Fruit fly (Drosophila melanogaster) whole organism, embryonic: ENCODE results near the gene Rh4.

Source experiments
- Aef1 ChIP-seq: fragments of 200-800 bp; sonication (Bioruptor generic); IDR thresholded peaks from 3 replicates; pipeline ENCODE4 v1.3.6; 2022; ENCODE audit warnings: missing biosample characterization, missing genetic modification characterization
- CG11085 ChIP-seq: fragments of 200-800 bp; sonication (Bioruptor generic); IDR thresholded peaks from 2 replicates; pipeline ENCODE4 v1.3.6; 2022; ENCODE audit warnings: missing biosample characterization, missing genetic modification characterization
- CG12391 ChIP-seq: fragments of 200-800 bp; sonication (Bioruptor generic); optimal IDR thresholded peaks from 3 replicates; lab custom pipeline; 2018; ENCODE audit warnings: missing biosample characterization, mild to moderate bottlenecking, missing genetic modification characterization, moderate library complexity
- CG12659 ChIP-seq: fragments of 200-800 bp; sonication (Bioruptor generic); optimal IDR thresholded peaks from 3 replicates; lab custom pipeline; 2017; ENCODE audit warnings: mild to moderate bottlenecking, missing biosample characterization, missing genetic modification reagents, missing genetic modification characterization
- CG13287 ChIP-seq: fragments of 200-800 bp; sonication (Bioruptor generic); IDR thresholded peaks from 2 replicates; pipeline ENCODE4 v1.3.6; 2022; ENCODE audit warnings: missing biosample characterization, missing genetic modification characterization; ENCODE audit not compliant: partially characterized antibody
- CG13424 ChIP-seq: fragments of 200-800 bp; sonication (Bioruptor generic); optimal IDR thresholded peaks from 2 replicates; lab custom pipeline; 2019; ENCODE audit warnings: missing biosample characterization, mild to moderate bottlenecking, missing genetic modification characterization, moderate library complexity
- CG13624 ChIP-seq: fragments of 200-800 bp; sonication (Bioruptor generic); optimal IDR thresholded peaks from 2 replicates; lab custom pipeline; 2016; ENCODE audit warnings: missing biosample characterization, missing genetic modification characterization
- CG14441 ChIP-seq: fragments of 200-800 bp; sonication (Bioruptor generic); IDR thresholded peaks from 2 replicates; pipeline ENCODE4 v1.3.6; 2022; ENCODE audit warnings: missing biosample characterization, missing genetic modification characterization
- CG14710 ChIP-seq: fragments of 200-800 bp; sonication (Bioruptor generic); optimal IDR thresholded peaks from 3 replicates; lab custom pipeline; 2019; ENCODE audit warnings: missing biosample characterization, mild to moderate bottlenecking, missing genetic modification characterization, moderate library complexity
- CG14860 ChIP-seq: fragments of 200-800 bp; sonication (Bioruptor generic); IDR thresholded peaks from 3 replicates; pipeline ENCODE4 v1.3.6; 2022; ENCODE audit warnings: missing biosample characterization, missing genetic modification characterization; ENCODE audit not compliant: partially characterized antibody
- CG2116 ChIP-seq: fragments of 200-800 bp; sonication (Bioruptor generic); optimal IDR thresholded peaks from 3 replicates; lab custom pipeline; 2018; ENCODE audit warnings: missing biosample characterization, mild to moderate bottlenecking, missing genetic modification characterization
- CG2875 ChIP-seq: fragments of 200-800 bp; sonication (Bioruptor generic); optimal IDR thresholded peaks from 2 replicates; lab custom pipeline; 2017; ENCODE audit warnings: missing biosample characterization, mild to moderate bottlenecking, missing genetic modification characterization, missing genetic modification reagents
- CG30403 ChIP-seq: fragments of 200-800 bp; sonication (Bioruptor generic); optimal IDR thresholded peaks from 3 replicates; lab custom pipeline; 2016; ENCODE audit warnings: missing biosample characterization, missing genetic modification characterization
- CG4360 ChIP-seq: fragments of 200-800 bp; sonication (Bioruptor generic); IDR thresholded peaks from 2 replicates; pipeline ENCODE4 v1.3.6; 2022; ENCODE audit warnings: missing biosample characterization, missing genetic modification characterization
- CG4820 ChIP-seq: fragments of 200-800 bp; sonication (Bioruptor generic); optimal IDR thresholded peaks from 3 replicates; lab custom pipeline; 2016; ENCODE audit warnings: missing biosample characterization, missing genetic modification characterization
- CG6272 ChIP-seq: fragments of 200-800 bp; sonication (Bioruptor generic); IDR thresholded peaks from 2 replicates; pipeline ENCODE4 v1.3.6; 2022; ENCODE audit warnings: missing biosample characterization, missing genetic modification characterization
- CG6683 ChIP-seq: fragments of 200-800 bp; sonication (Bioruptor generic); optimal IDR thresholded peaks from 2 replicates; lab custom pipeline; 2017; ENCODE audit warnings: missing biosample characterization, mild to moderate bottlenecking, missing genetic modification characterization, missing genetic modification reagents
- CG6813 ChIP-seq: fragments of 200-800 bp; sonication (Bioruptor generic); optimal IDR thresholded peaks from 2 replicates; lab custom pipeline; 2017; ENCODE audit warnings: missing biosample characterization, missing genetic modification characterization, mild to moderate bottlenecking, moderate library complexity, missing genetic modification reagents
- CG7839 ChIP-seq: fragments of 200-800 bp; sonication (Bioruptor generic); optimal IDR thresholded peaks from 3 replicates; lab custom pipeline; 2018; ENCODE audit warnings: missing biosample characterization, mild to moderate bottlenecking, missing genetic modification characterization, moderate library complexity
- CG9215 ChIP-seq: fragments of 200-800 bp; sonication (Bioruptor generic); IDR thresholded peaks from 2 replicates; pipeline ENCODE4 v1.3.6; 2022; ENCODE audit warnings: missing biosample characterization, missing genetic modification characterization
- CG9932 ChIP-seq: fragments of 200-800 bp; sonication (Bioruptor generic); IDR thresholded peaks from 2 replicates; pipeline ENCODE4 v1.3.6; 2022; ENCODE audit warnings: missing biosample characterization, missing genetic modification characterization
- CrebB ChIP-seq: fragments of 200-800 bp; sonication (Bioruptor generic); optimal IDR thresholded peaks from 3 replicates; lab custom pipeline; 2018; ENCODE audit warnings: missing biosample characterization, mild to moderate bottlenecking, missing genetic modification characterization
- Deaf1 ChIP-seq: fragments of 200-800 bp; optimal IDR thresholded peaks from 3 replicates; lab custom pipeline; 2019; ENCODE audit warnings: missing biosample characterization, mild to moderate bottlenecking, missing genetic modification characterization, moderate library complexity
- Eip74EF ChIP-seq, 2 experiments: fragments of 200-800 bp in 1 of 2; fragments of >200 bp in 1 of 2; sonication (Bioruptor generic) in 1 of 2; optimal IDR thresholded peaks; 2 replicates each; lab custom pipeline; 2017 to 2019; ENCODE audit warnings: missing biosample characterization in 2 of 2, missing genetic modification characterization in 2 of 2, mild to moderate bottlenecking in 1 of 2, moderate library complexity in 1 of 2
- Fer1 ChIP-seq: fragments of 200-800 bp; sonication (Bioruptor generic); optimal IDR thresholded peaks from 2 replicates; lab custom pipeline; 2017; ENCODE audit warnings: missing biosample characterization, mild to moderate bottlenecking, missing genetic modification characterization
- Gsc ChIP-seq: fragments of 200-800 bp; sonication (Bioruptor generic); IDR thresholded peaks from 2 replicates; pipeline ENCODE4 v1.3.6; 2022; ENCODE audit warnings: missing biosample characterization, missing genetic modification characterization
- HLH4C ChIP-seq: fragments of 200-800 bp; sonication (Bioruptor generic); IDR thresholded peaks from 3 replicates; pipeline ENCODE4 v1.3.6; 2022; ENCODE audit warnings: missing biosample characterization, missing genetic modification characterization; ENCODE audit not compliant: partially characterized antibody
- Meics ChIP-seq: fragments of 200-800 bp; sonication (Bioruptor generic); optimal IDR thresholded peaks from 2 replicates; lab custom pipeline; 2017; ENCODE audit warnings: missing biosample characterization, mild to moderate bottlenecking, missing genetic modification characterization
- PHDP ChIP-seq: fragments of 200-800 bp; sonication (Bioruptor generic); optimal IDR thresholded peaks from 3 replicates; lab custom pipeline; 2018; ENCODE audit warnings: missing biosample characterization, mild to moderate bottlenecking, missing genetic modification characterization, moderate library complexity
- Rx ChIP-seq: fragments of 200-800 bp; sonication (Bioruptor generic); IDR thresholded peaks from 2 replicates; pipeline ENCODE4 v1.3.6; 2022; ENCODE audit warnings: missing biosample characterization, missing genetic modification characterization
- Taf1 ChIP-seq: fragments of 200-800 bp; sonication (Bioruptor generic); IDR thresholded peaks from 2 replicates; pipeline ENCODE4 v1.3.6; 2022; ENCODE audit warnings: missing biosample characterization, missing genetic modification characterization
- Usf ChIP-seq: fragments of 200-800 bp; sonication (Bioruptor generic); optimal IDR thresholded peaks from 2 replicates; lab custom pipeline; 2017; ENCODE audit warnings: missing genotype, missing biosample characterization, missing genetic modification characterization
- amos ChIP-seq: fragments of 200-800 bp; sonication (Bioruptor generic); IDR thresholded peaks from 2 replicates; pipeline ENCODE4 v1.3.6; 2022; ENCODE audit warnings: missing biosample characterization, missing genetic modification characterization; ENCODE audit not compliant: partially characterized antibody
- ato ChIP-seq: fragments of 200-800 bp; sonication (Bioruptor generic); IDR thresholded peaks from 2 replicates; pipeline ENCODE4 v1.3.6; 2022; ENCODE audit warnings: missing biosample characterization, missing genetic modification characterization; ENCODE audit not compliant: partially characterized antibody
- bab2 ChIP-seq: fragments of 200-800 bp; sonication (Bioruptor generic); optimal IDR thresholded peaks from 2 replicates; lab custom pipeline; 2016; ENCODE audit warnings: missing biosample characterization, missing genetic modification characterization
- bcd ChIP-seq: fragments of 200-800 bp; sonication (Bioruptor generic); optimal IDR thresholded peaks from 2 replicates; lab custom pipeline; 2017; ENCODE audit warnings: missing biosample characterization, mild to moderate bottlenecking, missing genetic modification characterization
- bigmax ChIP-seq: fragments of 200-800 bp; sonication (Bioruptor generic); optimal IDR thresholded peaks from 2 replicates; lab custom pipeline; 2018; ENCODE audit warnings: missing biosample characterization, mild to moderate bottlenecking, missing genetic modification characterization
- cg ChIP-seq: fragments of 200-800 bp; sonication (Bioruptor generic); optimal IDR thresholded peaks from 3 replicates; lab custom pipeline; 2019; ENCODE audit warnings: missing biosample characterization, mild to moderate bottlenecking, missing genetic modification characterization, moderate library complexity
- corto ChIP-seq: fragments of 200-800 bp; sonication (Bioruptor generic); optimal IDR thresholded peaks from 2 replicates; lab custom pipeline; 2016; ENCODE audit warnings: missing biosample characterization, mild to moderate bottlenecking, missing genetic modification characterization, moderate library complexity
- croc ChIP-seq: fragments of 200-800 bp; sonication (Bioruptor generic); conservative IDR thresholded peaks from 3 replicates; pipeline ENCODE4 v1.3.6; 2022; ENCODE audit warnings: missing biosample characterization, missing genetic modification characterization
- dati ChIP-seq: fragments of 200-800 bp; sonication (Bioruptor generic); IDR thresholded peaks from 2 replicates; pipeline ENCODE4 v1.3.6; 2022; ENCODE audit warnings: missing biosample characterization, missing genetic modification characterization
- lilli ChIP-seq: fragments of 200-800 bp; sonication (Bioruptor generic); optimal IDR thresholded peaks from 3 replicates; lab custom pipeline; 2016; ENCODE audit warnings: missing biosample characterization, missing genetic modification characterization
- mld ChIP-seq: fragments of 200-800 bp; sonication (Bioruptor generic); IDR thresholded peaks from 3 replicates; pipeline ENCODE4 v1.3.6; 2022; ENCODE audit warnings: missing biosample characterization, missing genetic modification characterization; ENCODE audit not compliant: partially characterized antibody
- peb ChIP-seq: fragments of 200-800 bp; sonication (Bioruptor generic); IDR thresholded peaks from 2 replicates; pipeline ENCODE4 v1.3.6; 2022; ENCODE audit warnings: missing biosample characterization, missing genetic modification characterization
- schlank ChIP-seq: fragments of 200-800 bp; sonication (Bioruptor generic); optimal IDR thresholded peaks from 2 replicates; lab custom pipeline; 2018; ENCODE audit warnings: missing biosample characterization, mild to moderate bottlenecking, missing genetic modification characterization
- scrt ChIP-seq: fragments of 200-800 bp; sonication (Bioruptor generic); optimal IDR thresholded peaks from 2 replicates; lab custom pipeline; 2018; ENCODE audit warnings: missing biosample characterization, mild to moderate bottlenecking, missing genetic modification characterization, moderate library complexity
- sens ChIP-seq: fragments of 200-800 bp; sonication (Bioruptor generic); peaks from one replicate; lab custom pipeline; 2016; ENCODE audit warnings: missing biosample characterization, missing genetic modification characterization
- sim ChIP-seq: fragments of 200-800 bp; sonication (Bioruptor generic); IDR thresholded peaks from 2 replicates; pipeline ENCODE4 v1.3.6; 2022; ENCODE audit warnings: missing biosample characterization, missing genetic modification characterization
- slbo ChIP-seq: fragments of 200-800 bp; sonication (Bioruptor generic); IDR thresholded peaks from 2 replicates; pipeline ENCODE4 v1.3.6; 2022; ENCODE audit warnings: missing biosample characterization, missing genetic modification characterization
- sob ChIP-seq: fragments of 200-800 bp; sonication (Bioruptor generic); IDR thresholded peaks from 2 replicates; pipeline ENCODE4 v1.3.6; 2022; ENCODE audit warnings: missing biosample characterization, missing genetic modification characterization
- tup ChIP-seq: fragments of 200-800 bp; sonication (Bioruptor generic); optimal IDR thresholded peaks from 2 replicates; lab custom pipeline; 2016; ENCODE audit warnings: missing biosample characterization, mild to moderate bottlenecking, missing genetic modification characterization, moderate library complexity

Rh4 gene

DNA sequence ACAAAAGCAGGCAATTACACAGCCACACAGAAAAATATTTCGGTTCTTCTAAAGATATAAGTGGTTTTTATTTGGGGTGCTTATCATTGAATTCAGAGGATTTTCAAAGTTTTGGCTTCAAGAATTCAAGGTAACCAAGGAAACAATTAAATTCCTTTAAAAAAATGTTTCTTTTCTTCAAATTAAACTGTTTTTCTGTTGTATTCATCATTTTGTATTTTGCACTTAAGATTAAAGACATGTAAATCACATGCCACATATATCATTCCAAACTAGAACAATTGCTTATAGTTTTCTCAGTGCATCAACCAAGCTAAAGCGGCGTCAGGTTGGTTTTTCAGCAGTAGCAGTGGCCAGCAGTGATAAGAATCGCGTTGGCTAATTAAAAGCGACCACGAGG lies 21.8 kb downstream of the Rh4 start (continued):
- TF ChIP-seq Rx (GFP tag; lab: Robert Waterston, UW) (no peak), CG6272 (no peak), CG6813 (GFP tag; lab: Kevin White, UChicago) (no peak), peb (no peak), CG11085 (GFP tag; lab: Robert Waterston, UW) (no peak), lilli (GFP tag; lab: Kevin White, UChicago) (peak; percentile 8), Eip74EF (GFP tag; optimal IDR thresholded peaks at IDR 0.05; lab: Kevin White, UChicago) (no peak), sim (GFP tag; lab: Robert Waterston, UW) (no peak), CG14860 (GFP tag; lab: Robert Waterston, UW) (no peak), CG30403 (GFP tag; lab: Kevin White, UChicago) (peak; percentile 44), Aef1 (GFP tag; lab: Robert Waterston, UW) (no peak), CG13424 (tag; lab: Kevin White, UChicago) (peak; percentile 55), scrt (no peak), CG2116 (no peak), slbo (GFP tag; lab: Robert Waterston, UW) (0 out of 2 replicates have a peak, but pooled peaks have one; percentile 27), CG14710 (tag; lab: Kevin White, UChicago) (no peak), Meics (peak; percentile 61), bab2 (GFP tag; lab: Kevin White, UChicago) (peak; percentile 13), schlank (no peak), CG4360 (GFP tag; lab: Robert Waterston, UW) (no peak), CG7839 (tag; lab: Kevin White, UChicago) (peak; percentile 69), bigmax (GFP tag; lab: Kevin White, UChicago) (no peak), HLH4C (GFP tag; lab: Robert Waterston, UW) (no peak), CG12659 (GFP tag; lab: Kevin White, UChicago) (peak; percentile 41), tup (GFP tag; lab: Kevin White, UChicago) (no peak), CG6683 (no peak), corto (GFP tag; lab: Kevin White, UChicago) (no peak), Taf1 (GFP tag; lab: Robert Waterston, UW) (no peak), CG14441 (GFP tag; lab: Robert Waterston, UW) (0 out of 2 replicates have a peak, but pooled peaks have one; percentile 41), bcd (GFP tag; lab: Kevin White, UChicago) (no peak), amos (GFP tag; lab: Robert Waterston, UW) (no peak), Fer1 (peak; percentile 55), Deaf1 (tag; lab: Kevin White, UChicago) (no peak), Usf (GFP tag; lab: Kevin White, UChicago) (no peak), CG13624 (GFP tag; lab: Kevin White, UChicago) (no peak), CG13287 (GFP tag; lab: Robert Waterston, UW) (no peak), ato (GFP tag; lab: Robert Waterston, UW) (no peak), CG9215 (no peak), CG2875 (GFP tag; lab: Kevin White, UChicago) (no peak), mld (GFP tag; lab: Robert Waterston, UW) (no peak), CG4820 (GFP tag; lab: Kevin White, UChicago) (no peak), Gsc (GFP tag; lab: Robert Waterston, UW) (no peak), CG9932 (no peak), CG12391 (tag; lab: Kevin White, UChicago) (no peak), CrebB (tag; lab: Kevin White, UChicago) (no peak), croc (no peak), cg (GFP tag; lab: Kevin White, UChicago) (no peak), PHDP (tag; lab: Kevin White, UChicago) (peak; percentile 16), dati (GFP tag; lab: Robert Waterston, UW) (no peak), sens (GFP tag; lab: Kevin White, UChicago) (peak; percentile 62), sob (GFP tag; lab: Robert Waterston, UW) (0 out of 2 replicates have a peak, but pooled peaks have one; percentile 6)
